Worm (Caenorhabditis elegans): Measurements from ENCODE around the gene Y116F11B.9.

DNA sequence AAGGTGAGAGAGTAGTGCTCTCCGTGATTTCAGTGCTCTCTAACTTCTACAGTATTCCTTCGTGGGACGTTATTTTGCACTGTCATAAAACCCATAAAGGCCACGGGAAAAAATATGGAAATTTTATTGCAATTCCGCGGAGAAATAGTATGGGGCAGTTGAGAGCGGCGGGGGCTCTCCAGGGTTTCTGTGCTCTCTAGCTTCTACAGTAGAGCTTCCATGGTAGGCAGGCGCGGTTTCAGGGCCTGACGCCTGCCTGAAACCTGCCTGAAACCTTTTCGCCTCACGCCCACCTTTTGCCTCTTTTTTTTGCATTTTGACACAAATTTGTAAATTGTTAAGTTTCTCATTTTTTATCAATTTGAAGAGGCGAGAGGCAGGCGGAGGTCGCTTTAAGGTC is 10.8 kb downstream of the Y116F11B.9 start:
- no peak for TF ChIP-seq elt-3 (tag; optimal IDR thresholded peaks at IDR 0.05)
- TF ChIP-seq snpc-4 (tag; optimal IDR thresholded peaks at IDR 0.05): no peak
- TF ChIP-seq mab-5 (tag; optimal IDR thresholded peaks at IDR 0.05): no peak
- no peak for TF ChIP-seq unc-39 (tag; optimal IDR thresholded peaks at IDR 0.05)
- no peak for TF ChIP-seq M03D4.4 (tag; optimal IDR thresholded peaks at IDR 0.05)
- TF ChIP-seq nhr-237 (tag; optimal IDR thresholded peaks at IDR 0.05): no peak
- TF ChIP-seq drap-1 (GFP tag; optimal IDR thresholded peaks at IDR 0.05): no peak
- TF ChIP-seq lsy-2 (tag; optimal IDR thresholded peaks at IDR 0.05): no peak
- no peak for TF ChIP-seq nhr-76 (tag; optimal IDR thresholded peaks at IDR 0.05)
- TF ChIP-seq mep-1 (tag; optimal IDR thresholded peaks at IDR 0.05): no peak
- TF ChIP-seq unc-62 (GFP tag; optimal IDR thresholded peaks at IDR 0.05): no peak
- no peak for TF ChIP-seq pha-4 (tag; optimal IDR thresholded peaks at IDR 0.05)
- no peak for TF ChIP-seq zip-8 (tag; optimal IDR thresholded peaks at IDR 0.05)
- TF ChIP-seq ztf-11 (tag; optimal IDR thresholded peaks at IDR 0.05): no peak
